Worm (Caenorhabditis elegans) whole organism, L2 larva: Measurements from ENCODE around the gene C25B8.8.

Experiments
- R02D3.7 ChIP-seq: fragments of 150-350 bp; optimal IDR thresholded peaks from 2 replicates; lab custom pipeline; 2014; ENCODE audit warnings: missing biosample characterization, missing genetic modification characterization
- alr-1 ChIP-seq: fragments of 150-350 bp; optimal IDR thresholded peaks from 2 replicates; lab custom pipeline; 2014; ENCODE audit warnings: missing biosample characterization, missing genetic modification characterization
- dmd-4 ChIP-seq: sonication (generic microtip); optimal IDR thresholded peaks from 2 replicates; lab custom pipeline; 2017; ENCODE audit warnings: missing biosample characterization, missing genetic modification characterization
- ztf-1 ChIP-seq: fragments of 200-800 bp; sonication (Bioruptor generic); conservative IDR thresholded peaks from 2 replicates; pipeline ENCODE4 v1.3.6; 2022; ENCODE audit warnings: missing genetic modification characterization, missing compliant biosample characterization

DNA sequence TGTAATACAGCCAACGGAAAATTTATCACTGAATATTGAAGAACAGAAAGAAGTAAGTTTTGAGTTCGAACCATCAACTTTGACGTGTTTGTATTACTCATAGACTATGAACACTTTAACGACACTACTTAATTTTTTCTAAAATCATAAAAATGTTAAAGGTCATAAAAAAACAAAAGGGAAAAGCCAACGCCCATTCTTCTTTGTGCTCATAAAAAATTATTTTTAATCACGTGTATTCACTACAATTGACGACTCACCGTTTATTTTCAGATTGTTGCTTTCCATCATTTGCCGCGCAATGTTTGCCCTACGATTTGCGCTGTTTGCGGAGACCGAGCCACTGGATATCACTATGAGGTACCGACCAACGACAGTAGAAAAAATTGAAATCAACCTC lies 46.4 kb downstream of the C25B8.8 start:
- no peak for TF ChIP-seq ztf-1
- no peak for TF ChIP-seq R02D3.7 (tag; lab: Kevin White, UChicago)
- no peak for TF ChIP-seq alr-1
- TF ChIP-seq dmd-4 = no peak
